Worm (Caenorhabditis elegans): ENCODE data around the gene F45E1.1.

ce11 chrX:8015889-8016288, 12.4 kb downstream of the F45E1.1 start:
- TF ChIP-seq nhr-77 (tag; optimal IDR thresholded peaks at IDR 0.05) (no peak), aly-2 (tag; optimal IDR thresholded peaks at IDR 0.05) (no peak)
